Fruit fly (Drosophila melanogaster) whole organism, adult: ENCODE results near the gene Cpr72Eb.

Source experiments
- CG7045 ChIP-seq: fragments of 200-800 bp; sonication (Bioruptor generic); optimal IDR thresholded peaks from 2 replicates; lab custom pipeline; 2017; ENCODE audit warnings: missing biosample characterization, mild to moderate bottlenecking, missing genetic modification characterization
- CG7101 ChIP-seq: fragments of 200-800 bp; sonication (Bioruptor generic); optimal IDR thresholded peaks from 2 replicates; lab custom pipeline; 2018; ENCODE audit warnings: missing biosample characterization, mild to moderate bottlenecking, missing genetic modification characterization, moderate library complexity
- bab1 ChIP-seq: fragments of 200-800 bp; sonication (Bioruptor generic); optimal IDR thresholded peaks from 3 replicates; lab custom pipeline; 2019; ENCODE audit warnings: missing biosample characterization, mild to moderate bottlenecking, missing genetic modification characterization, moderate library complexity
- cic ChIP-seq: fragments of 200-800 bp; sonication (Bioruptor generic); optimal IDR thresholded peaks from 2 replicates; lab custom pipeline; 2017; ENCODE audit warnings: missing biosample characterization, mild to moderate bottlenecking, missing genetic modification characterization, moderate library complexity
- cnc ChIP-seq, 2 experiments: fragments of >200 bp; optimal IDR thresholded peaks; 2 replicates each; lab custom pipeline; 2017
- kay ChIP-seq: fragments of 200-800 bp; sonication (Bioruptor generic); peaks from one replicate; lab custom pipeline; 2016; ENCODE audit warnings: missing biosample characterization, missing genetic modification characterization, borderline replicate concordance
- pad ChIP-seq: fragments of 200-800 bp; sonication (Bioruptor generic); optimal IDR thresholded peaks from 3 replicates; lab custom pipeline; 2017; ENCODE audit warnings: missing biosample characterization, missing genetic modification characterization, mild to moderate bottlenecking, moderate library complexity, missing genetic modification reagents
- toe ChIP-seq: fragments of 200-800 bp; sonication (Bioruptor generic); optimal IDR thresholded peaks from 2 replicates; lab custom pipeline; 2016; ENCODE audit warnings: missing biosample characterization, missing genetic modification characterization

DNA sequence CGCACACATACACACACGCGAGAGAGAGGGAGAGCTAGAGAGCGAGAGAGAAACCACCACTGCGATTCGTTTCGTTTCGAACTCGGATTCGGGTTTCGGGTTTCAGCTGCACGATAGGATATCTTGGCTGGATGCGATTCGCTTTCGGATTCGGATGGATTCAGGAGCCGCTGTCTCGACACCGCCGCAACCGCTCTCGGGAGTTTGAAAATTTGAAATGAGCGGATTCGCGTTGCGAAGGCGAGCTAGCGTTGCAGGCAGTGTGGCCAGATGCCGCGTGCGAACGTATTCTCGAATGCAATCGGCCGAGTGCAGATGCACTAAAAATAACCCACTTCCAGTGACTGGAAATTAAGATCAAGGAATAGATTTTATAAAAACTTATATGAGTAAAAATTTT, 46.9 kb downstream of the Cpr72Eb start, which contains the start of gene fax:
- TF ChIP-seq kay (GFP tag; lab: Kevin White, UChicago) (no peak), pad (GFP tag; lab: Kevin White, UChicago) (no peak), cnc (optimal IDR thresholded peaks at IDR 0.05; lab: Kevin White, UChicago) (no peak), cic (GFP tag; lab: Kevin White, UChicago) (peak; percentile 28), CG7045 (GFP tag; lab: Kevin White, UChicago) (no peak), bab1 (GFP tag; lab: Kevin White, UChicago) (peak; percentile 35), CG7101 (peak; percentile 23), toe (no peak)
